Worm (Caenorhabditis elegans) whole organism, L1 larva: ENCODE measurements around the gene F47B8.10.

Experiments
- C04F5.9 ChIP-seq: sonication (generic microtip); optimal IDR thresholded peaks from 2 replicates; lab custom pipeline; 2016; ENCODE audit warnings: missing genetic modification characterization, missing compliant biosample characterization
- Y116A8C.19 ChIP-seq: sonication (generic microtip); optimal IDR thresholded peaks from 2 replicates; lab custom pipeline; 2016; ENCODE audit warnings: missing compliant biosample characterization, missing genetic modification characterization, borderline replicate concordance
- aha-1 ChIP-seq: fragments of 150-350 bp; optimal IDR thresholded peaks from 2 replicates; lab custom pipeline; 2014; ENCODE audit warnings: missing biosample characterization, missing genetic modification characterization
- aly-2 ChIP-seq: fragments of 150-350 bp; optimal IDR thresholded peaks from 2 replicates; lab custom pipeline; 2014; ENCODE audit warnings: missing biosample characterization, missing genetic modification characterization
- ama-1 ChIP-seq: fragments of 150-350 bp; optimal IDR thresholded peaks from 2 replicates; lab custom pipeline; 2014
- ceh-8 ChIP-seq: fragments of 200-800 bp; sonication (Bioruptor generic); optimal IDR thresholded peaks from 2 replicates; lab custom pipeline; 2018; ENCODE audit warnings: mild to moderate bottlenecking, missing genetic modification characterization, moderate library complexity, missing compliant biosample characterization
- ceh-88 ChIP-seq: fragments of 200-800 bp; sonication (Bioruptor generic); IDR thresholded peaks from 2 replicates; pipeline ENCODE4 v1.3.6; 2022; ENCODE audit warnings: missing genetic modification characterization, missing compliant biosample characterization
- ceh-90 ChIP-seq: sonication (generic microtip); optimal IDR thresholded peaks from 2 replicates; lab custom pipeline; 2016; ENCODE audit warnings: missing genetic modification characterization, missing compliant biosample characterization
- ces-1 ChIP-seq: fragments of 150-350 bp; optimal IDR thresholded peaks from 2 replicates; lab custom pipeline; 2014; ENCODE audit warnings: missing biosample characterization, missing genetic modification reagents, missing genetic modification characterization
- dsc-1 ChIP-seq: sonication (generic microtip); optimal IDR thresholded peaks from 2 replicates; lab custom pipeline; 2016; ENCODE audit warnings: mild to moderate bottlenecking, missing genetic modification characterization, missing compliant biosample characterization
- efl-3 ChIP-seq: fragments of 200-800 bp; sonication (Bioruptor generic); optimal IDR thresholded peaks from 2 replicates; lab custom pipeline; 2018; ENCODE audit warnings: mild to moderate bottlenecking, missing genetic modification characterization, missing compliant biosample characterization
- elt-2 ChIP-seq: sonication (generic microtip); optimal IDR thresholded peaks from 2 replicates; lab custom pipeline; 2016; ENCODE audit warnings: missing genetic modification characterization, mild to moderate bottlenecking, inconsistent platforms, missing compliant biosample characterization, missing genetic modification reagents
- elt-3 ChIP-seq, 6 experiments: fragments of 150-350 bp in 1 of 6; sonication (generic microtip); optimal IDR thresholded peaks; 2 replicates each; lab custom pipeline; 2017 to 2018; ENCODE audit warnings: missing biosample characterization in 6 of 6, missing genetic modification characterization in 6 of 6, inconsistent platforms in 1 of 6
- ets-5 ChIP-seq: fragments of 200-800 bp; sonication (Bioruptor generic); IDR thresholded peaks from 2 replicates; pipeline ENCODE4 v1.3.6; 2022; ENCODE audit warnings: missing genetic modification characterization, missing compliant biosample characterization
- fkh-10 ChIP-seq: sonication (generic microtip); optimal IDR thresholded peaks from 2 replicates; lab custom pipeline; 2017; ENCODE audit warnings: missing biosample characterization, missing genetic modification reagents, missing genetic modification characterization
- fkh-4 ChIP-seq: sonication (generic microtip); optimal IDR thresholded peaks from 2 replicates; lab custom pipeline; 2016; ENCODE audit warnings: missing compliant biosample characterization, missing genetic modification characterization, borderline replicate concordance
- fkh-8 ChIP-seq: sonication (generic microtip); optimal IDR thresholded peaks from 2 replicates; lab custom pipeline; 2016; ENCODE audit warnings: mild to moderate bottlenecking, missing genetic modification characterization, missing compliant biosample characterization
- fos-1 ChIP-seq: fragments of 150-350 bp; optimal IDR thresholded peaks from 2 replicates; lab custom pipeline; 2014; ENCODE audit warnings: missing biosample characterization, missing genetic modification characterization
- grh-1 ChIP-seq: fragments of 200-800 bp; sonication (Bioruptor generic); IDR thresholded peaks from 2 replicates; pipeline ENCODE4 v1.3.6; 2022; ENCODE audit warnings: missing genetic modification reagents, missing genetic modification characterization, missing compliant biosample characterization
- hlh-17 ChIP-seq: fragments of 200-800 bp; sonication (Bioruptor generic); optimal IDR thresholded peaks from 2 replicates; lab custom pipeline; 2018; ENCODE audit warnings: missing genetic modification characterization, mild to moderate bottlenecking, missing compliant biosample characterization, moderate library complexity, borderline replicate concordance
- hlh-4 ChIP-seq: sonication (generic microtip); optimal IDR thresholded peaks from 2 replicates; lab custom pipeline; 2016; ENCODE audit warnings: mild to moderate bottlenecking, missing genetic modification characterization, missing compliant biosample characterization
- isw-1 ChIP-seq: fragments of 200-800 bp; sonication (Bioruptor generic); IDR thresholded peaks from 2 replicates; pipeline ENCODE4 v1.3.6; 2022; ENCODE audit warnings: missing genetic modification characterization, missing compliant biosample characterization
- jun-1 ChIP-seq: fragments of 150-350 bp; optimal IDR thresholded peaks from 2 replicates; lab custom pipeline; 2014; ENCODE audit warnings: missing biosample characterization, missing genetic modification reagents, missing genetic modification characterization
- lin-13 ChIP-seq: fragments of 150-350 bp; optimal IDR thresholded peaks from 2 replicates; lab custom pipeline; 2014; ENCODE audit warnings: missing biosample characterization, missing genetic modification reagents, missing genetic modification characterization
- lin-14 ChIP-seq: fragments of 200-800 bp; sonication (Bioruptor generic); optimal IDR thresholded peaks from 2 replicates; lab custom pipeline; 2018; ENCODE audit warnings: mild to moderate bottlenecking, missing genetic modification characterization, moderate library complexity, missing compliant biosample characterization
- lin-15B ChIP-seq: fragments of 150-350 bp; sonication (generic microtip); optimal IDR thresholded peaks from 3 replicates; lab custom pipeline; 2014; ENCODE audit warnings: missing biosample characterization, missing genetic modification characterization
- lin-35 ChIP-seq, 2 experiments: fragments of 150-350 bp; optimal IDR thresholded peaks; 2 replicates each; lab custom pipeline; 2014; ENCODE audit warnings: missing biosample characterization in 2 of 2, missing genetic modification characterization in 2 of 2, missing genetic modification reagents in 2 of 2
- mab-9 ChIP-seq: fragments of 200-800 bp; sonication (Bioruptor generic); IDR thresholded peaks from 2 replicates; pipeline ENCODE4 v1.3.6; 2022; ENCODE audit warnings: missing genetic modification reagents, missing genetic modification characterization, missing compliant biosample characterization
- mdl-1 ChIP-seq, 2 experiments: fragments of 150-350 bp; optimal IDR thresholded peaks; 2 replicates each; lab custom pipeline; 2014 to 2017; ENCODE audit warnings: missing biosample characterization in 2 of 2, missing genetic modification characterization in 2 of 2, inconsistent platforms in 1 of 2
- mef-2 ChIP-seq: fragments of 150-350 bp; optimal IDR thresholded peaks from 2 replicates; lab custom pipeline; 2014; ENCODE audit warnings: missing biosample characterization, missing genetic modification characterization
- nhr-19 ChIP-seq: fragments of 200-800 bp; sonication (Bioruptor generic); conservative IDR thresholded peaks from 2 replicates; pipeline ENCODE4 v1.3.6; 2022; ENCODE audit warnings: missing genetic modification characterization, missing compliant biosample characterization
- nhr-20 ChIP-seq: sonication (generic microtip); optimal IDR thresholded peaks from 2 replicates; lab custom pipeline; 2016; ENCODE audit warnings: mild to moderate bottlenecking, missing genetic modification characterization, missing compliant biosample characterization
- nhr-237 ChIP-seq: fragments of 150-350 bp; optimal IDR thresholded peaks from 2 replicates; lab custom pipeline; 2014; ENCODE audit warnings: missing biosample characterization, missing genetic modification characterization
- nhr-28 ChIP-seq: fragments of 150-350 bp; optimal IDR thresholded peaks from 2 replicates; lab custom pipeline; 2014; ENCODE audit warnings: missing biosample characterization, missing genetic modification characterization
- nhr-71 ChIP-seq: sonication (generic microtip); optimal IDR thresholded peaks from 2 replicates; lab custom pipeline; 2016; ENCODE audit warnings: mild to moderate bottlenecking, missing genetic modification characterization, moderate library complexity, missing compliant biosample characterization
- nhr-76 ChIP-seq: sonication (generic microtip); optimal IDR thresholded peaks from 2 replicates; lab custom pipeline; 2017; ENCODE audit warnings: missing biosample characterization, missing genetic modification characterization
- nhr-77 ChIP-seq: fragments of 150-350 bp; optimal IDR thresholded peaks from 2 replicates; lab custom pipeline; 2014; ENCODE audit warnings: missing biosample characterization, missing genetic modification characterization
- nhr-84 ChIP-seq: sonication (generic microtip); optimal IDR thresholded peaks from 2 replicates; lab custom pipeline; 2017; ENCODE audit warnings: missing biosample characterization, missing genetic modification characterization
- pax-3 ChIP-seq: fragments of 200-800 bp; sonication (Bioruptor generic); optimal IDR thresholded peaks from 2 replicates; lab custom pipeline; 2018; ENCODE audit warnings: mild to moderate bottlenecking, missing genetic modification characterization, moderate library complexity, missing compliant biosample characterization
- pqm-1 ChIP-seq: sonication (generic microtip); optimal IDR thresholded peaks from 3 replicates; lab custom pipeline; 2017; ENCODE audit warnings: missing biosample characterization, missing genetic modification characterization
- rnt-1 ChIP-seq: sonication (generic microtip); optimal IDR thresholded peaks from 2 replicates; lab custom pipeline; 2016; ENCODE audit warnings: mild to moderate bottlenecking, missing genetic modification characterization, moderate library complexity, missing compliant biosample characterization
- skn-1 ChIP-seq: fragments of 150-350 bp; optimal IDR thresholded peaks from 2 replicates; lab custom pipeline; 2014; ENCODE audit warnings: missing biosample characterization, missing genetic modification characterization
- snu-23 ChIP-seq: sonication (generic microtip); optimal IDR thresholded peaks from 2 replicates; lab custom pipeline; 2016; ENCODE audit warnings: missing genetic modification characterization, missing compliant biosample characterization
- sptf-1 ChIP-seq: fragments of 150-350 bp; optimal IDR thresholded peaks from 2 replicates; lab custom pipeline; 2014; ENCODE audit warnings: missing biosample characterization, missing genetic modification characterization
- swsn-7 ChIP-seq: sonication (generic microtip); optimal IDR thresholded peaks from 2 replicates; lab custom pipeline; 2016; ENCODE audit warnings: missing genetic modification characterization, missing compliant biosample characterization
- tbx-2 ChIP-seq: sonication (generic microtip); optimal IDR thresholded peaks from 2 replicates; lab custom pipeline; 2016; ENCODE audit warnings: missing genetic modification characterization, missing compliant biosample characterization
- tlp-1 ChIP-seq: fragments of 150-350 bp; optimal IDR thresholded peaks from 2 replicates; lab custom pipeline; 2014; ENCODE audit warnings: missing biosample characterization, missing genetic modification characterization
- unc-130 ChIP-seq: fragments of 150-350 bp; optimal IDR thresholded peaks from 2 replicates; lab custom pipeline; 2017; ENCODE audit warnings: missing biosample characterization, missing genetic modification characterization, inconsistent platforms
- unc-62 ChIP-seq: fragments of 150-350 bp; optimal IDR thresholded peaks from 2 replicates; lab custom pipeline; 2014; ENCODE audit warnings: missing biosample characterization, missing genetic modification reagents, missing genetic modification characterization
- unc-86 ChIP-seq: sonication (generic microtip); optimal IDR thresholded peaks from 2 replicates; lab custom pipeline; 2016; ENCODE audit warnings: missing genetic modification characterization, missing compliant biosample characterization
- vab-15 ChIP-seq: sonication (generic microtip); optimal IDR thresholded peaks from 2 replicates; lab custom pipeline; 2017; ENCODE audit warnings: missing genotype, mild to moderate bottlenecking, missing genetic modification characterization, missing compliant biosample characterization
- xbp-1 ChIP-seq: sonication (generic microtip); optimal IDR thresholded peaks from 2 replicates; lab custom pipeline; 2016; ENCODE audit warnings: missing genetic modification characterization, missing compliant biosample characterization
- zag-1 ChIP-seq: fragments of 150-350 bp; optimal IDR thresholded peaks from 2 replicates; lab custom pipeline; 2014; ENCODE audit warnings: missing biosample characterization, missing genetic modification characterization

F47B8.10 gene

ce11 chrV:14347234-14347826 lies 5.6 kb downstream of the F47B8.10 start, which contains the start of gene cept-2 (continued):
- TF ChIP-seq zag-1 (tag; lab: Kevin White, UChicago) (peak; percentile 66), rnt-1 (tag; lab: Kevin White, UChicago) (peak; percentile 98), sptf-1 (no peak), nhr-28 (tag; lab: Kevin White, UChicago) (no peak), lin-13 (GFP tag; lab: Kevin White, UChicago) (peak; percentile 96), snu-23 (GFP tag; lab: Kevin White, UChicago) (peak; percentile 97), elt-2 (tag; lab: Kevin White, UChicago) (peak; percentile 46), nhr-71 (peak; percentile 97), mab-9 (peak; percentile 81), efl-3 (peak; percentile 31), fkh-8 (tag; lab: Kevin White, UChicago) (peak; percentile 95), tbx-2 (tag; lab: Kevin White, UChicago) (peak; percentile 94), nhr-19 (GFP tag; lab: Robert Waterston, UW) (peak; percentile 96), mdl-1 (tag; optimal IDR thresholded peaks at IDR 0.05; lab: Kevin White, UChicago) (peak in 1 of 2 experiments; percentile 82), nhr-20 (tag; lab: Kevin White, UChicago) (peak; percentile 97), jun-1 (peak; percentile 84), ceh-8 (GFP tag; lab: Kevin White, UChicago) (peak; percentile 84), unc-62 (GFP tag; lab: Kevin White, UChicago) (no peak), isw-1 (GFP tag; lab: Robert Waterston, UW) (peak; percentile 92), hlh-4 (no peak), skn-1 (peak; percentile 95), ets-5 (GFP tag; lab: Robert Waterston, UW) (no peak), lin-15B (tag; lab: Kevin White, UChicago) (peak; percentile 67), fkh-10 (peak; percentile 70), nhr-77 (tag; lab: Kevin White, UChicago) (peak; percentile 92), unc-86 (tag; lab: Kevin White, UChicago) (peak; percentile 92), tlp-1 (no peak), pqm-1 (no peak), nhr-237 (tag; lab: Kevin White, UChicago) (peak; percentile 60), swsn-7 (tag; lab: Kevin White, UChicago) (peak; percentile 95), ceh-90 (tag; lab: Kevin White, UChicago) (peak; percentile 67), Y116A8C.19 (tag; lab: Kevin White, UChicago) (no peak), ceh-88 (peak; percentile 84), lin-14 (GFP tag; lab: Kevin White, UChicago) (peak; percentile 96), aha-1 (tag; lab: Kevin White, UChicago) (peak; percentile 9), xbp-1 (peak; percentile 93), lin-35 (GFP tag; optimal IDR thresholded peaks at IDR 0.05; lab: Kevin White, UChicago) (peak; percentile 87 to 88), unc-130 (tag; lab: Kevin White, UChicago) (peak; percentile 66), fos-1 (tag; lab: Kevin White, UChicago) (peak; percentile 71), grh-1 (peak; percentile 83), vab-15 (tag; lab: Kevin White, UChicago) (peak; percentile 78), aly-2 (tag; lab: Kevin White, UChicago) (peak; percentile 78), mef-2 (tag; lab: Kevin White, UChicago) (peak; percentile 37), ama-1 (lab: Kevin White, UChicago) (peak; percentile 52), hlh-17 (no peak), nhr-76 (tag; lab: Kevin White, UChicago) (no peak), elt-3 (tag; optimal IDR thresholded peaks at IDR 0.05; lab: Kevin White, UChicago) (peak in 3 of 6 experiments; percentile 37 to 93 (median 76)), fkh-4 (tag; lab: Kevin White, UChicago) (peak; percentile 85), C04F5.9 (peak; percentile 80), dsc-1 (tag; lab: Kevin White, UChicago) (peak; percentile 94), ces-1 (no peak), nhr-84 (tag; lab: Kevin White, UChicago) (no peak), pax-3 (tag; lab: Kevin White, UChicago) (peak; percentile 99)
